Worm (Caenorhabditis elegans): ENCODE results near the gene C47E8.4.

- TF ChIP-seq nhr-10 (tag; optimal IDR thresholded peaks at IDR 0.05), result no peak
- no peak for TF ChIP-seq nhr-237 (tag; optimal IDR thresholded peaks at IDR 0.05)
- no peak for TF ChIP-seq blmp-1 (tag; optimal IDR thresholded peaks at IDR 0.05; ENCODE audit: insufficient read depth)
- no peak for TF ChIP-seq zag-1 (tag; optimal IDR thresholded peaks at IDR 0.05)
- no peak for TF ChIP-seq lin-39 (tag; optimal IDR thresholded peaks at IDR 0.05)
- no peak for TF ChIP-seq egl-27 (tag; optimal IDR thresholded peaks at IDR 0.05)
- no peak for TF ChIP-seq unc-55 (GFP tag; optimal IDR thresholded peaks at IDR 0.05)
- TF ChIP-seq mdl-1 (tag; optimal IDR thresholded peaks at IDR 0.05), result no peak
Observed at ce11 chrV:14640769-14641168, 44.5 kb downstream of the C47E8.4 start, which contains the start of gene C54G10.1.

Data from whole organism, L2 larva.